Worm (Caenorhabditis elegans): ENCODE measurements around the gene clec-265.

Gene clec-265

ce11 chrX:3033492-3033891 lies 1.9 kb downstream of the clec-265 start:
- TF ChIP-seq mml-1 (tag; optimal IDR thresholded peaks at IDR 0.05) (no peak), unc-62 (GFP tag; optimal IDR thresholded peaks at IDR 0.05) (no peak), jun-1 (tag; optimal IDR thresholded peaks at IDR 0.05) (no peak), nhr-28 (tag; optimal IDR thresholded peaks at IDR 0.05) (no peak)

ce11 chrX:3034203-3034602 lies 2.6 kb downstream of the clec-265 start, which contains the start of gene M02F4.2:
TSS of gene M02F4.2 (minus strand) at chrX:3034303.
- TF ChIP-seq ceh-9 (tag; optimal IDR thresholded peaks at IDR 0.05) (no peak), nhr-25 (tag; optimal IDR thresholded peaks at IDR 0.05) (no peak), jun-1 (tag; optimal IDR thresholded peaks at IDR 0.05) (no peak), mdl-1 (tag; optimal IDR thresholded peaks at IDR 0.05) (no peak), nhr-23 (tag; optimal IDR thresholded peaks at IDR 0.05) (no peak), nfya-1 (tag; optimal IDR thresholded peaks at IDR 0.05; ENCODE audit: insufficient read depth) (no peak), ceh-16 (tag; optimal IDR thresholded peaks at IDR 0.05) (no peak), zag-1 (tag; optimal IDR thresholded peaks at IDR 0.05) (no peak), nhr-67 (tag; optimal IDR thresholded peaks at IDR 0.05) (no peak)

DNA sequence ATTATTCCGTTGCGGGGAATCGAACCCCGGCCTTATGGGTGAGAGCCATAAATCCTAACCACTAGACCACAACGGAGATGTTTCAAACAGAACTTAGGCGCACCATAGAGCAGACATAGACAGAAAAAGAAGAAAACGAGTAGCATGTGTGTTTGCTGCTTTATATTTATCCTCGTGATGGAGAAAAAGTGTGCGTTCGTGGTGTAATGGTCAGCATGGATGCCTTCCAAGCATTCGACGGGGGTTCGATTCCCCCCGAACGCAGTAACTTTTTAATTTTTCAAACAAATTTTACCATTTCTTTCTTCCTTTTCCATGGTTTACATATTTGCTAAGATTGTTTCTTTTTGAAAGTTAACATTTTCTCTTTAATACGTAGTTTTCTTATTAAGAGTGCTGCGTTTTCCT lies 4.4 kb downstream of the clec-265 start:
- no peak for TF ChIP-seq zag-1 (tag; optimal IDR thresholded peaks at IDR 0.05)
- TF ChIP-seq pha-4 (tag; optimal IDR thresholded peaks at IDR 0.05) = peak; percentile 80
- peak; percentile 59 for TF ChIP-seq fkh-10 (GFP tag; optimal IDR thresholded peaks at IDR 0.05)
- peak; percentile 67 for TF ChIP-seq egl-27 (tag; optimal IDR thresholded peaks at IDR 0.05)
- TF ChIP-seq nhr-23 (tag; optimal IDR thresholded peaks at IDR 0.05) = peak; percentile 44
- TF ChIP-seq ceh-16 (tag; optimal IDR thresholded peaks at IDR 0.05) = peak; percentile 29
- TF ChIP-seq sea-2 (GFP tag; optimal IDR thresholded peaks at IDR 0.05) = peak; percentile 89
- TF ChIP-seq nhr-11 (tag; optimal IDR thresholded peaks at IDR 0.05) = peak; percentile 74
- TF ChIP-seq unc-39 (tag; optimal IDR thresholded peaks at IDR 0.05) = peak; percentile 46
- TF ChIP-seq ceh-82 (tag; optimal IDR thresholded peaks at IDR 0.05) = peak; percentile 91
- peak; percentile 96 for TF ChIP-seq nhr-43 (tag; optimal IDR thresholded peaks at IDR 0.05; ENCODE audit: poor library complexity, severe bottlenecking)
- peak; percentile 49 for TF ChIP-seq nhr-25 (tag; optimal IDR thresholded peaks at IDR 0.05)
- TF ChIP-seq R02D3.7 (tag; optimal IDR thresholded peaks at IDR 0.05) = peak; percentile 60
- no peak for TF ChIP-seq fkh-2 (tag; optimal IDR thresholded peaks at IDR 0.05)
- TF ChIP-seq nhr-76 (tag; optimal IDR thresholded peaks at IDR 0.05) = peak; percentile 75
- no peak for TF ChIP-seq nhr-237 (tag; optimal IDR thresholded peaks at IDR 0.05)
- TF ChIP-seq daf-12 (tag; optimal IDR thresholded peaks at IDR 0.05) = no peak
- TF ChIP-seq lin-39 (tag; optimal IDR thresholded peaks at IDR 0.05) = peak; percentile 88
- peak; percentile 75 for TF ChIP-seq ceh-28 (tag; optimal IDR thresholded peaks at IDR 0.05)
- TF ChIP-seq egl-5 (tag; optimal IDR thresholded peaks at IDR 0.05) = peak; percentile 93
- peak; percentile 54 for TF ChIP-seq ztf-4 (tag; optimal IDR thresholded peaks at IDR 0.05)
- TF ChIP-seq nfya-1 (tag; optimal IDR thresholded peaks at IDR 0.05; ENCODE audit: insufficient read depth) = peak; percentile 88
- peak; percentile 37 for TF ChIP-seq ztf-11 (tag; optimal IDR thresholded peaks at IDR 0.05)
- peak; percentile 33 for TF ChIP-seq mdl-1 (tag; optimal IDR thresholded peaks at IDR 0.05)
- TF ChIP-seq nhr-77 (tag; optimal IDR thresholded peaks at IDR 0.05) = peak; percentile 89
- TF ChIP-seq nhr-67 (tag; optimal IDR thresholded peaks at IDR 0.05) = peak; percentile 20
- peak; percentile 99 for TF ChIP-seq hmg-11 (tag; optimal IDR thresholded peaks at IDR 0.05)
- peak; percentile 80 for TF ChIP-seq pqm-1 (tag; optimal IDR thresholded peaks at IDR 0.05)
- TF ChIP-seq tbx-2 (tag; optimal IDR thresholded peaks at IDR 0.05) = peak; percentile 91
- TF ChIP-seq ZK546.5 (tag; optimal IDR thresholded peaks at IDR 0.05) = peak; percentile 21
- peak; percentile 49 for TF ChIP-seq unc-62 (GFP tag; optimal IDR thresholded peaks at IDR 0.05)
- TF ChIP-seq ceh-9 (tag; optimal IDR thresholded peaks at IDR 0.05) = peak; percentile 68
- peak; percentile 71 for TF ChIP-seq ama-1 (optimal IDR thresholded peaks at IDR 0.05)
- peak in 1 of 3 experiments; percentile 51 for TF ChIP-seq elt-3 (tag; optimal IDR thresholded peaks at IDR 0.05)
- TF ChIP-seq aly-2 (tag; optimal IDR thresholded peaks at IDR 0.05) = peak; percentile 58
- peak; percentile 86 for TF ChIP-seq fos-1 (tag; optimal IDR thresholded peaks at IDR 0.05)
- TF ChIP-seq elt-2 (tag; optimal IDR thresholded peaks at IDR 0.05) = peak; percentile 72
- peak; percentile 92 for TF ChIP-seq lsy-12 (tag; optimal IDR thresholded peaks at IDR 0.05)
- TF ChIP-seq nhr-12 (tag; optimal IDR thresholded peaks at IDR 0.05) = no peak
- TF ChIP-seq eor-1 (tag; optimal IDR thresholded peaks at IDR 0.05) = no peak
- TF ChIP-seq mml-1 (tag; optimal IDR thresholded peaks at IDR 0.05) = peak; percentile 60
- peak; percentile 93 for TF ChIP-seq skn-1 (tag; optimal IDR thresholded peaks at IDR 0.05)
- TF ChIP-seq nhr-28 (tag; optimal IDR thresholded peaks at IDR 0.05) = peak; percentile 69
- TF ChIP-seq jun-1 (tag; optimal IDR thresholded peaks at IDR 0.05) = peak; percentile 83
- TF ChIP-seq elt-1 (tag; optimal IDR thresholded peaks at IDR 0.05) = no peak
- peak; percentile 51 for TF ChIP-seq snpc-4 (tag; optimal IDR thresholded peaks at IDR 0.05)
- TF ChIP-seq lin-15B (tag; optimal IDR thresholded peaks at IDR 0.05) = peak; percentile 35

Data from whole organism, L3 larva.